Fruit fly (Drosophila melanogaster) whole organism, wandering third instar larva: ENCODE measurements around the gene CG15546.

Experiments used
- Abd-B ChIP-seq: fragments of >200 bp; optimal IDR thresholded peaks from 2 replicates; lab custom pipeline; 2017; ENCODE audit warnings: missing biosample characterization, missing genetic modification characterization
- CG32264 ChIP-seq: fragments of 200-800 bp; sonication (Bioruptor generic); optimal IDR thresholded peaks from 2 replicates; lab custom pipeline; 2016; ENCODE audit warnings: missing biosample characterization, missing genetic modification characterization
- CG9705 ChIP-seq: fragments of 200-800 bp; sonication (Bioruptor generic); optimal IDR thresholded peaks from 2 replicates; lab custom pipeline; 2018; ENCODE audit warnings: missing biosample characterization, mild to moderate bottlenecking, missing genetic modification characterization
- Dif ChIP-seq: fragments of 200-275, 200-300 bp; sonication (Bioruptor generic); optimal IDR thresholded peaks from 2 replicates; lab custom pipeline; 2018; ENCODE audit warnings: missing biosample characterization, missing genetic modification characterization; ENCODE audit not compliant: partially characterized antibody
- GATAd ChIP-seq: sonication (Bioruptor generic); optimal IDR thresholded peaks from 2 replicates; lab custom pipeline; 2016; ENCODE audit warnings: missing biosample characterization, missing genetic modification characterization
- HLH106 ChIP-seq: fragments of 200-800 bp; optimal IDR thresholded peaks from 3 replicates; lab custom pipeline; 2019; ENCODE audit warnings: missing biosample characterization, mild to moderate bottlenecking, missing genetic modification characterization, moderate library complexity
- Hnf4 ChIP-seq: fragments of 200-800 bp; sonication (Bioruptor generic); optimal IDR thresholded peaks from 2 replicates; lab custom pipeline; 2016; ENCODE audit warnings: missing biosample characterization, mild to moderate bottlenecking, missing genetic modification characterization
- Hr78 ChIP-seq: fragments of >200 bp; optimal IDR thresholded peaks from 2 replicates; lab custom pipeline; 2017; ENCODE audit warnings: missing biosample characterization, missing genetic modification characterization
- Hr83 ChIP-seq: fragments of 200-300 bp; sonication (Bioruptor generic); optimal IDR thresholded peaks from 2 replicates; lab custom pipeline; 2016; ENCODE audit warnings: missing biosample characterization, mild to moderate bottlenecking, missing genetic modification characterization, moderate library complexity; ENCODE audit not compliant: poor library complexity, severe bottlenecking
- Jra ChIP-seq: sonication (Bioruptor generic); optimal IDR thresholded peaks from 2 replicates; lab custom pipeline; 2016; ENCODE audit warnings: missing biosample characterization, missing genetic modification characterization
- Mio ChIP-seq: sonication (Bioruptor generic); optimal IDR thresholded peaks from 2 replicates; lab custom pipeline; 2016; ENCODE audit warnings: missing biosample characterization, missing genetic modification characterization
- Myc ChIP-seq: fragments of >200 bp; optimal IDR thresholded peaks from 2 replicates; lab custom pipeline; 2017
- N ChIP-seq: fragments of >200 bp; optimal IDR thresholded peaks from 2 replicates; lab custom pipeline; 2018; ENCODE audit warnings: missing biosample characterization, missing external identifiers, missing genetic modification characterization
- OdsH ChIP-seq: fragments of 200-800 bp; sonication (Bioruptor generic); optimal IDR thresholded peaks from 2 replicates; lab custom pipeline; 2016; ENCODE audit warnings: missing biosample characterization, mild to moderate bottlenecking, missing genetic modification characterization
- Rel ChIP-seq, 2 experiments: fragments of 200-800 bp; sonication (Bioruptor generic) in 1 of 2; optimal IDR thresholded peaks; 2 replicates in 1 of 2; 3 replicates in 1 of 2; lab custom pipeline; 2016 to 2019; ENCODE audit warnings: mild to moderate bottlenecking in 2 of 2, missing biosample characterization in 2 of 2, missing genetic modification characterization in 2 of 2, moderate library complexity in 1 of 2
- Sp1 ChIP-seq: fragments of 200-800 bp; sonication (Bioruptor generic); optimal IDR thresholded peaks from 3 replicates; lab custom pipeline; 2019; ENCODE audit warnings: missing biosample characterization, mild to moderate bottlenecking, missing genetic modification characterization, moderate library complexity
- Vsx2 ChIP-seq: fragments of 200-300, 225-300 bp; sonication (Bioruptor generic); optimal IDR thresholded peaks from 2 replicates; lab custom pipeline; 2018; ENCODE audit warnings: missing biosample characterization, missing genetic modification characterization; ENCODE audit not compliant: partially characterized antibody
- br ChIP-seq: fragments of 200-800 bp; sonication (Bioruptor generic); optimal IDR thresholded peaks from 2 replicates; lab custom pipeline; 2016; ENCODE audit warnings: missing biosample characterization, missing genetic modification characterization
- brk ChIP-seq: fragments of 200-800 bp; sonication (Bioruptor generic); optimal IDR thresholded peaks from 2 replicates; lab custom pipeline; 2016; ENCODE audit warnings: missing biosample characterization, mild to moderate bottlenecking, missing genetic modification characterization
- dl ChIP-seq, 2 experiments: fragments of 175-275, 200-275 bp in 1 of 2; fragments of 200-275 bp in 1 of 2; sonication (Bioruptor generic); optimal IDR thresholded peaks; lab custom pipeline; 2018; ENCODE audit warnings: mild to moderate bottlenecking in 2 of 2, missing biosample characterization in 2 of 2, missing genetic modification characterization in 2 of 2, moderate library complexity in 2 of 2; ENCODE audit not compliant: partially characterized antibody in 2 of 2, insufficient read depth in 1 of 2
- dmrt93B ChIP-seq: fragments of 200-800 bp; sonication (Bioruptor generic); optimal IDR thresholded peaks from 2 replicates; lab custom pipeline; 2018; ENCODE audit warnings: missing biosample characterization, mild to moderate bottlenecking, missing genetic modification characterization
- dsf ChIP-seq: sonication (Bioruptor generic); optimal IDR thresholded peaks from 2 replicates; lab custom pipeline; 2016; ENCODE audit warnings: missing biosample characterization, missing genetic modification characterization, borderline replicate concordance
- ey ChIP-seq: fragments of 200-800 bp; sonication (Bioruptor generic); optimal IDR thresholded peaks from 2 replicates; lab custom pipeline; 2016; ENCODE audit warnings: missing biosample characterization, missing genetic modification characterization
- foxo ChIP-seq, 2 experiments: fragments of 200-800 bp; sonication (Bioruptor generic); optimal IDR thresholded peaks; 2 replicates in 1 of 2; 3 replicates in 1 of 2; lab custom pipeline; 2016 to 2017; ENCODE audit warnings: missing biosample characterization in 2 of 2, missing genetic modification characterization in 2 of 2
- fru ChIP-seq: fragments of 200-800 bp; sonication (Bioruptor generic); optimal IDR thresholded peaks from 3 replicates; lab custom pipeline; 2016; ENCODE audit warnings: missing biosample characterization, mild to moderate bottlenecking, missing genetic modification characterization
- h ChIP-seq: fragments of 200-800 bp; sonication (Bioruptor generic); optimal IDR thresholded peaks from 3 replicates; lab custom pipeline; 2016; ENCODE audit warnings: missing biosample characterization, mild to moderate bottlenecking, missing genetic modification characterization
- jim ChIP-seq: fragments of 175-275, 200-325 bp; sonication (Bioruptor generic); optimal IDR thresholded peaks from 2 replicates; lab custom pipeline; 2016; ENCODE audit warnings: missing biosample characterization, mild to moderate bottlenecking, missing genetic modification characterization
- pan ChIP-seq: fragments of >200 bp; optimal IDR thresholded peaks from 2 replicates; lab custom pipeline; 2017
- psq ChIP-seq: fragments of 200-800 bp; sonication (Bioruptor generic); optimal IDR thresholded peaks from 3 replicates; lab custom pipeline; 2017; ENCODE audit warnings: missing biosample characterization, mild to moderate bottlenecking, missing genetic modification characterization, moderate library complexity
- rgr ChIP-seq: fragments of 200-800 bp; sonication (Bioruptor generic); optimal IDR thresholded peaks from 3 replicates; lab custom pipeline; 2016; ENCODE audit warnings: missing biosample characterization, mild to moderate bottlenecking, missing genetic modification characterization
- sage ChIP-seq: fragments of 200-800 bp; sonication (Bioruptor generic); optimal IDR thresholded peaks from 2 replicates; lab custom pipeline; 2016; ENCODE audit warnings: missing biosample characterization, mild to moderate bottlenecking, missing genetic modification characterization
- sv ChIP-seq: fragments of 200-800 bp; sonication (Bioruptor generic); optimal IDR thresholded peaks from 3 replicates; lab custom pipeline; 2016; ENCODE audit warnings: missing biosample characterization, missing genetic modification characterization
- woc ChIP-seq: sonication (Bioruptor generic); optimal IDR thresholded peaks from 2 replicates; lab custom pipeline; 2016; ENCODE audit warnings: missing biosample characterization, mild to moderate bottlenecking, missing genetic modification characterization

Gene CG15546

DNA sequence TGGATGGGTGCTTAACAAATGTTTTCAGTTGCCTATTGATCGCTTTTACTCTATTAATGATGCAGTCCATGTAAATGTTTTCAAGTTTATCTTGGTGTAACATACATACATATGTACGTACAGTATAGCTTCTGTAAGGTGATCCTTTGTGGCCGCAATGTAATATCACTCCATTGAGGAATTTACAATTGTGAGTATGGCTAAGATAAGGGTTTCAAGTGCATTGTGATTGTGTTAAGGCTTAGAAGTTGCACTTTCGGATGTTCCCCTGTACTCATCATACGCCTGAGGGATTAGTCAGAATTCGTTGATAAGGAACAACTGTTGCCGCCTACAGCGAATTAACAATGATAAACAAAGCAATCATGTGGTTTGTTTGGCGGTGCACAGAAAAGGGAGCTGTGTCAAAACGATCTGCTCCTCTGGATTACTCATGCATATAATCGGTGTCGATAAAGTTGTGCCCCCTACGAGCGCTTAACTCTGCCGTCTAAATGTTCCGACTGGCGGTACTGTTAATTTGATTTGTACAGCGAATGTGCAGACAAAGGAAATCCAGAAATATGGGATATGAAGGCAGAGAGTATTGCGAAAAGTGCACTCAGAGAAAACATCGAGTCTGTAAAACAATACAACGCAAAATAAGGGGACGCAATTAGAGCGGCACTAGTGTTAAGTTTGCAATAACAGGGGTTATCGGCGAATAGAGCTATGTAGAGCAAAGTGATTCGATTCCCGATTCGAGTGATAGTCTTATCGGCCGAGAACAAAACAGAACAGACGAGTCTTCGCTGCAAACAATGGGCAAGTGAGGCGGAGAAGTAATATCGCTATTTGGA lies 11.9 kb upstream of the CG15546 start:
- TF ChIP-seq h (GFP tag; lab: Kevin White, UChicago) (peak; percentile 90), Hr78 (GFP tag; lab: Kevin White, UChicago) (no peak), N (GFP tag; lab: Kevin White, UChicago) (no peak), Mio (GFP tag; lab: Kevin White, UChicago) (peak; percentile 64), dsf (GFP tag; lab: Kevin White, UChicago) (peak; percentile 9), rgr (GFP tag; lab: Kevin White, UChicago) (peak; percentile 90), OdsH (GFP tag; lab: Kevin White, UChicago) (peak; percentile 81), dl (GFP tag; optimal IDR thresholded peaks at IDR 0.05; lab: Kevin White, UChicago; ENCODE audit: insufficient read depth in 1 of 2, partially characterized antibody in 2 of 2) (no peak), sv (GFP tag; lab: Kevin White, UChicago) (no peak), Hnf4 (GFP tag; lab: Kevin White, UChicago) (peak; percentile 83), psq (peak; percentile 63), Sp1 (GFP tag; lab: Kevin White, UChicago) (peak; percentile 75), jim (no peak), woc (peak; percentile 70), GATAd (GFP tag; lab: Kevin White, UChicago) (peak; percentile 24), pan (no peak), Rel (GFP tag; optimal IDR thresholded peaks at IDR 0.05; lab: Kevin White, UChicago) (peak; percentile 27), Rel (tag; optimal IDR thresholded peaks at IDR 0.05; lab: Kevin White, UChicago) (peak; percentile 41), CG9705 (GFP tag; lab: Kevin White, UChicago) (peak; percentile 60), br (peak; percentile 84), sage (GFP tag; lab: Kevin White, UChicago) (peak; percentile 21), Hr83 (GFP tag; lab: Kevin White, UChicago) (peak; percentile 64), CG32264 (GFP tag; lab: Kevin White, UChicago) (peak; percentile 66), foxo (GFP tag; optimal IDR thresholded peaks at IDR 0.05; lab: Kevin White, UChicago) (peak; percentile 24 to 89), Jra (peak; percentile 47), fru (GFP tag; lab: Kevin White, UChicago) (peak; percentile 86), dmrt93B (GFP tag; lab: Kevin White, UChicago) (peak; percentile 63), HLH106 (peak; percentile 86), ey (peak; percentile 88)
- TF ChIP-seq, all 38 proteins: peak for 22

- no peak for TF ChIP-seq Vsx2 (GFP tag; lab: Kevin White, UChicago)
- no peak for TF ChIP-seq rgr (GFP tag; lab: Kevin White, UChicago)
- TF ChIP-seq Rel (GFP tag; optimal IDR thresholded peaks at IDR 0.05; lab: Kevin White, UChicago), result no peak
- no peak for TF ChIP-seq Rel (tag; optimal IDR thresholded peaks at IDR 0.05; lab: Kevin White, UChicago)
- TF ChIP-seq foxo (GFP tag; optimal IDR thresholded peaks at IDR 0.05; lab: Kevin White, UChicago), result no peak
These were observed 11.3 kb upstream of the CG15546 start for dm6 chr3R:30887302-30887701.

DNA sequence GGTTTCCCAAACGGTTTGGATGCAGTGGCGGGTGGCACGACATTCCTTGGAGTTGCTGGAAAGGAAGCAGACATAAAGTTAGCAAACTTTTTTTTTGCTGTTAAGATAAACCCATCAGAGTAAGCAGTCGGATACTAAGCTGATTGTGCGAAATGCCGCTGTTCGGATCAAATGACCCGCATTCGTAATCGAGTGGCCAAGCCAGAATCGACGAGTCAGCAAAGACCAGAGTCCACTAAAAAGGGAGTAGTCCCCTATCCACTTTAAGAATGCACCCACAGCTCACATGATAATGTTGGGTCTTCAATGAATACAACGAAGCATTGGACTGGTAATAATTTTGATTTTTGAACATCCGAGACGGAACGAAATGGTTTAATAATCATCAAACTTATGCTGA lies 10.9 kb upstream of the CG15546 start:
- no peak for TF ChIP-seq h (GFP tag; lab: Kevin White, UChicago)
- no peak for TF ChIP-seq GATAd (GFP tag; lab: Kevin White, UChicago)
- no peak for TF ChIP-seq Hnf4 (GFP tag; lab: Kevin White, UChicago)
- no peak for TF ChIP-seq OdsH (GFP tag; lab: Kevin White, UChicago)
- TF ChIP-seq CG32264 (GFP tag; lab: Kevin White, UChicago), result no peak
- no peak for TF ChIP-seq Myc
- no peak for TF ChIP-seq Dif
- no peak for TF ChIP-seq pan
- TF ChIP-seq dmrt93B (GFP tag; lab: Kevin White, UChicago), result no peak
- TF ChIP-seq N (GFP tag; lab: Kevin White, UChicago), result no peak
- no peak for TF ChIP-seq Sp1 (GFP tag; lab: Kevin White, UChicago)
- no peak for TF ChIP-seq rgr (GFP tag; lab: Kevin White, UChicago)
- TF ChIP-seq jim, result no peak
- TF ChIP-seq Rel (GFP tag; optimal IDR thresholded peaks at IDR 0.05; lab: Kevin White, UChicago), result no peak
- TF ChIP-seq Rel (tag; optimal IDR thresholded peaks at IDR 0.05; lab: Kevin White, UChicago), result no peak
- TF ChIP-seq Mio (GFP tag; lab: Kevin White, UChicago), result no peak
- no peak for TF ChIP-seq Abd-B (GFP tag; lab: Kevin White, UChicago)
- no peak for TF ChIP-seq sage (GFP tag; lab: Kevin White, UChicago)
- no peak for TF ChIP-seq sv (GFP tag; lab: Kevin White, UChicago)
- no peak for TF ChIP-seq psq
- no peak for TF ChIP-seq brk (GFP tag; lab: Kevin White, UChicago)
